Fruit fly (Drosophila melanogaster) whole organism, pupa: ENCODE measurements around the gene CG32066.

Experiments
- CG10348 ChIP-seq: fragments of 200-800 bp; sonication (Bioruptor generic); IDR thresholded peaks from 2 replicates; pipeline ENCODE4 v1.3.6; 2022; ENCODE audit warnings: missing biosample characterization, missing genetic modification characterization
- CG12605 ChIP-seq: fragments of 200-800 bp; sonication (Bioruptor generic); IDR thresholded peaks from 2 replicates; pipeline ENCODE4 v1.3.6; 2022; ENCODE audit warnings: missing biosample characterization, missing genetic modification characterization
- CG13204 ChIP-seq: fragments of 200-800 bp; sonication (Bioruptor generic); optimal IDR thresholded peaks from 2 replicates; lab custom pipeline; 2018; ENCODE audit warnings: missing biosample characterization, mild to moderate bottlenecking, missing genetic modification characterization, moderate library complexity
- CG14655 ChIP-seq: fragments of 200-800 bp; sonication (Bioruptor generic); optimal IDR thresholded peaks from 3 replicates; lab custom pipeline; 2017; ENCODE audit warnings: mild to moderate bottlenecking, missing biosample characterization, missing genetic modification reagents, missing genetic modification characterization
- CG15710 ChIP-seq: fragments of 200-800 bp; sonication (Bioruptor generic); optimal IDR thresholded peaks from 2 replicates; lab custom pipeline; 2018; ENCODE audit warnings: missing biosample characterization, mild to moderate bottlenecking, missing genetic modification characterization, moderate library complexity
- CG17806 ChIP-seq: fragments of 200-800 bp; sonication (Bioruptor generic); optimal IDR thresholded peaks from 2 replicates; lab custom pipeline; 2018; ENCODE audit warnings: missing biosample characterization, mild to moderate bottlenecking, missing genetic modification characterization, moderate library complexity
- CG32121 ChIP-seq: fragments of 200-800 bp; sonication (Bioruptor generic); IDR thresholded peaks from 2 replicates; pipeline ENCODE4 v1.3.6; 2022; ENCODE audit warnings: missing biosample characterization, missing genetic modification characterization
- CG34367 ChIP-seq: fragments of 200-800 bp; sonication (Bioruptor generic); optimal IDR thresholded peaks from 2 replicates; lab custom pipeline; 2018; ENCODE audit warnings: missing biosample characterization, mild to moderate bottlenecking, missing genetic modification characterization
- CG4496 ChIP-seq: fragments of 200-800 bp; sonication (Bioruptor generic); IDR thresholded peaks from 3 replicates; pipeline ENCODE4 v1.3.6; 2022; ENCODE audit warnings: missing biosample characterization, missing genetic modification characterization
- CG8159 ChIP-seq: fragments of 200-800 bp; sonication (Bioruptor generic); optimal IDR thresholded peaks from 3 replicates; lab custom pipeline; 2018; ENCODE audit warnings: missing biosample characterization, mild to moderate bottlenecking, missing genetic modification characterization, moderate library complexity
- CG8301 ChIP-seq: fragments of 200-800 bp; sonication (Bioruptor generic); optimal IDR thresholded peaks from 2 replicates; lab custom pipeline; 2018; ENCODE audit warnings: missing biosample characterization, mild to moderate bottlenecking, missing genetic modification characterization
- CG9948 ChIP-seq: fragments of 200-800 bp; sonication (Bioruptor generic); optimal IDR thresholded peaks from 2 replicates; lab custom pipeline; 2018; ENCODE audit warnings: missing biosample characterization, mild to moderate bottlenecking, missing genetic modification characterization, moderate library complexity
- D1 ChIP-seq: fragments of 200-800 bp; sonication (Bioruptor generic); optimal IDR thresholded peaks from 2 replicates; lab custom pipeline; 2018; ENCODE audit warnings: missing biosample characterization, mild to moderate bottlenecking, missing genetic modification characterization, moderate library complexity
- EcR ChIP-seq: fragments of 200-800 bp; sonication (Bioruptor generic); optimal IDR thresholded peaks from 3 replicates; lab custom pipeline; 2019; ENCODE audit warnings: missing biosample characterization, missing genetic modification characterization, mild to moderate bottlenecking, moderate library complexity, missing genetic modification reagents
- Ets98B ChIP-seq: fragments of 200-800 bp; sonication (Bioruptor generic); IDR thresholded peaks from 2 replicates; pipeline ENCODE4 v1.3.6; 2022; ENCODE audit warnings: missing biosample characterization, missing genetic modification characterization
- Pif1A ChIP-seq: fragments of 200-800 bp; sonication (Bioruptor generic); optimal IDR thresholded peaks from 3 replicates; lab custom pipeline; 2016; ENCODE audit warnings: missing biosample characterization, missing genetic modification characterization
- Pif1B ChIP-seq: fragments of 200-800 bp; sonication (Bioruptor generic); optimal IDR thresholded peaks from 3 replicates; lab custom pipeline; 2016; ENCODE audit warnings: missing biosample characterization, missing genetic modification characterization
- Snoo ChIP-seq: fragments of 200-800 bp; sonication (Bioruptor generic); optimal IDR thresholded peaks from 3 replicates; lab custom pipeline; 2017; ENCODE audit warnings: missing biosample characterization, mild to moderate bottlenecking, missing genetic modification characterization, inconsistent platforms
- fd96Ca ChIP-seq: fragments of 200-800 bp; sonication (Bioruptor generic); IDR thresholded peaks from 3 replicates; pipeline ENCODE4 v1.3.6; 2022; ENCODE audit warnings: missing biosample characterization, missing genetic modification characterization
- gl ChIP-seq: fragments of 200-800 bp; sonication (Bioruptor generic); optimal IDR thresholded peaks from 2 replicates; lab custom pipeline; 2018; ENCODE audit warnings: missing biosample characterization, mild to moderate bottlenecking, missing genetic modification characterization
- rn ChIP-seq: fragments of 200-800 bp; sonication (Bioruptor generic); IDR thresholded peaks from 2 replicates; pipeline ENCODE4 v1.3.6; 2022; ENCODE audit warnings: missing biosample characterization, missing genetic modification characterization

CG32066 gene

DNA sequence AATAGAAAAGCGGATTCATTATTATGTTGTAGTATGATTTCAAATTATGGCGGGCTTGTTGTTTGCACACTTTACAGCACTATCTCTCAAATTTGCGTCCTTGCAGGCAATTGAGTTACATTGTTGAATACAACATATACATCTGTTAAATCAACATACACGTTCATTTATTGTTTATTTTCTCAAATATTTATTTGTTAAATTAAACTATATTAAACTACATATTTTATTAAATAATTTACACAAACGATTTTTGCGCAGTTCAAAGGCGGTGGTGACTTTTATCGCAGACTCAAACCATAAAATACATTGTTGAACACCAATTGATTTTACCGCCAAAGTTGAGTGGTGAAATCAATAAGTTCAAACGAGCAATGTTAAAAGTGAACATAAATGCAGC lies 37.4 kb upstream of the CG32066 start:
- TF ChIP-seq CG10348 (GFP tag; lab: Robert Waterston, UW) (no peak), CG9948 (tag; lab: Kevin White, UChicago) (no peak), D1 (tag; lab: Kevin White, UChicago) (no peak), Snoo (tag; lab: Kevin White, UChicago) (no peak), fd96Ca (GFP tag; lab: Robert Waterston, UW) (no peak), CG8159 (tag; lab: Kevin White, UChicago) (peak; percentile 8), CG15710 (tag; lab: Kevin White, UChicago) (no peak), CG4496 (GFP tag; lab: Robert Waterston, UW) (no peak)

DNA sequence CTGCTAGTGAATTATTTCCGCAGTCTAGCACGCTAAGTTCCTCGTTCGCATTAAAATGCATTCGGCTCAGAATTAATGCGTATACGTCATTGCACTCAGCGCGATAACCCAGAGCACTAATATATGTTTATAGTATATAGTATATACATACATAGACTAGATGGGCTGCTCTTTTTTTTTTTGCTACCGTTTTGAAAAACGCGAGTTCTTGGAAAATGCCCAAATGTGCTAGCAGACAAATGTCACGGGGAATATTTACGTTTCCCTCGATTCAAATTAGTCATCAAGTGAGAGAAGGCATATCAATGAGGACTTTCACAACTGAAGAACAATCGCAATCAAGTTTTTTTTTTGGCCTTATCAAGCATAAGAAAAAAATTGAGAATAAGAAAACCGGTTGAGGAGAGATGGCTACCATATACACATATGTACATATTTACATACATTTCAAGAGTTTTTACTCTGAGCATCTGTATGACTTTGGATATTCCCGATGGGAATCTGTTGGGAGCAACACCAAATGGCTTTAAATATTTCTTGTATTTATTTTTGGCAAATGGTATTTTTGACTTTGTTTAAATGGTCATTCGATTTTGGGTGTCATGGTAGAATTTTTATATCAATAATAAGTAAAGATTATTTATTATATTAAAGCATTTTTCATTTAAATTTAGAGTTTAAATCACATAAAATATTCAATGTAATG lies 36.8 kb upstream of the CG32066 start:
- TF ChIP-seq Pif1B (GFP tag; lab: Kevin White, UChicago) (peak; percentile 57), EcR (peak; percentile 81), CG15710 (tag; lab: Kevin White, UChicago) (no peak), Ets98B (GFP tag; lab: Robert Waterston, UW) (no peak; the same call in 1 of the 2 replicates), CG34367 (tag; lab: Kevin White, UChicago) (no peak), CG17806 (no peak), CG14655 (no peak), Pif1A (GFP tag; lab: Kevin White, UChicago) (no peak), gl (no peak), CG10348 (GFP tag; lab: Robert Waterston, UW) (no peak), CG8159 (tag; lab: Kevin White, UChicago) (no peak), CG12605 (GFP tag; lab: Robert Waterston, UW) (peak; percentile 18; the same call in 1 of the 2 replicates), CG4496 (GFP tag; lab: Robert Waterston, UW) (no peak)

DNA sequence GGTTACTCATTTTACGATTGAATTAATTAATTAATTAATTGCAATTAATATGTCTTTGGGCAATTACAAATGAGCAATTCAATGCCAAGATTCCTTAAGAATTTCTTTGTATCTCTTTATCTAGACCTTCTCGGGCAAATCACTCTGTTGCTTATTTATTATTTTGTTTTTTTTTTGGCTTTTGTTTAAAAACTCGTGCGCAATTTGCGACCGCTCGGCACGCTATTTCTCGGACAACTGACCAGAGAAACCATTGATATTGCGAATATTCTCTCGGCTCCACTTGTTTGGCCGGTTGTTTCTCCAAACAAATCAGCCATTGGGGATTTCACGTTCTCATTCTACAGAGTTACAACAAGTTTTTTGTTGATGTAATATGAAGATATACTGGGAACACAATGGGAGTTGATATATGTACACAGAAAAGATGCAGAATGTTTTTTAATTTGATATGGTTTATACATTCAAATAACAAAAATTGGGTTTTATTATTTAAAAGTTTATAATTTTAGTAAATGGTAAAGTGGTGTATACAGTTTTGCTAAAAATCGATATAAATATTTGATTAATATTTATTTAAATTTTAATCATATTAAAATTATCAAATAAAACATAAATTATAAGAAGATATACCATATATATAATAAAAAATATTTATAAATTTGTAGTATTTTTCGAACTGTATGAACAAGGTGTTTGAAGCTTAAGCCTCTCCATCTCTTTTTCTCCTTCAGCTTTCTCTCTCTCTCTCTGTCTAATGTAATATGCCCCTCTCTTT lies 36.0 kb upstream of the CG32066 start, which contains the start of gene NijA:
Gene NijA, minus strand, starts transcription at position 243 of the 778 bp plus-strand sequence.
- TF ChIP-seq CG10348 (GFP tag; lab: Robert Waterston, UW): no peak
- no peak for TF ChIP-seq fd96Ca (GFP tag; lab: Robert Waterston, UW)
- TF ChIP-seq CG14655: no peak
- TF ChIP-seq Ets98B (GFP tag; lab: Robert Waterston, UW): peak; percentile 35; the same call in 1 of the 2 replicates
- peak; percentile 82 for TF ChIP-seq CG9948 (tag; lab: Kevin White, UChicago)
- TF ChIP-seq Pif1A (GFP tag; lab: Kevin White, UChicago): no peak
- peak; percentile 44 for TF ChIP-seq Pif1B (GFP tag; lab: Kevin White, UChicago)
- peak; percentile 1 for TF ChIP-seq D1 (tag; lab: Kevin White, UChicago)
- peak; percentile 85 for TF ChIP-seq CG15710 (tag; lab: Kevin White, UChicago)
- TF ChIP-seq CG17806: peak; percentile 39
- peak; percentile 72 for TF ChIP-seq CG34367 (tag; lab: Kevin White, UChicago)
- peak; percentile 91 for TF ChIP-seq CG8159 (tag; lab: Kevin White, UChicago)
- TF ChIP-seq gl: peak; percentile 25
- TF ChIP-seq CG32121 (GFP tag; lab: Robert Waterston, UW): no peak
- no peak for TF ChIP-seq EcR
- TF ChIP-seq CG12605 (GFP tag; lab: Robert Waterston, UW): peak; percentile 49; the same call in 1 of the 2 replicates
- no peak for TF ChIP-seq CG4496 (GFP tag; lab: Robert Waterston, UW)
- TF ChIP-seq rn (GFP tag; lab: Robert Waterston, UW): no peak
- peak; percentile 7 for TF ChIP-seq CG8301
- peak; percentile 41 for TF ChIP-seq Snoo (tag; lab: Kevin White, UChicago)

DNA sequence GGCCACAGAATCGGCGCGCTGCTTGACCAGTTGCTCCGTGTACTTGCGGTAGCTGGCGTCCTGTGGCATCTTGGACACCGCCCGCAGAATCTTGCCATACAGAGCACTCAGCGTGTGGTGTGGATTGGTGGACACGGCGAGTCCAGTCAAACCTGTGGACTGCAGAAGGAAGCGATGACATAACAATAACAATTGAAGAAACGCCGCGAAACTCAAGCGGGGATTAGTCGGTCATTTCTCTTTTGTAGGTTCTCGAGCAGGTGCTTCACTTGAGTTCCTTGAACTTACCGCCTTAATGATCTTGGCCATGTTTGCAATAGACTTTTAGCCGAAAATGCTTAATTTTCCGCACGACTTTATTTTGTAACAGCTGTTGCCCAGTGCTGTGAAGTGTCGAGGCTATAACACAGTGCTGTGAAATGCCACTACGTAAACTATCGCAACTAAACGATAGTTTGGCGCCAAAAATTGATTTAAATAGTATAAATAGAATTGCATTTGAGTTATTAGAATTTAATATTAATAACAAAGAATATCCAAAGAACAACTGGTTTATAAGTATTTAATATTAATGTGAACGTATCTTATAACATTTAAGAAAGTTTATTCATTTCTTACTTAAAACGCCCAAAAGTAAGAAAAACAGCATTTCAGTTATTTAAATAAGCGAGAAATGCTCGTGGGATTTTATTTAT lies 33.0 kb upstream of the CG32066 start, which contains the start of gene ND-13B:
Gene ND-13B, minus strand, starts transcription at position 400 of the 695 bp plus-strand sequence.
- TF ChIP-seq D1 (tag; lab: Kevin White, UChicago) (peak; percentile 52), fd96Ca (GFP tag; lab: Robert Waterston, UW) (no peak), CG8159 (tag; lab: Kevin White, UChicago) (no peak)

DNA sequence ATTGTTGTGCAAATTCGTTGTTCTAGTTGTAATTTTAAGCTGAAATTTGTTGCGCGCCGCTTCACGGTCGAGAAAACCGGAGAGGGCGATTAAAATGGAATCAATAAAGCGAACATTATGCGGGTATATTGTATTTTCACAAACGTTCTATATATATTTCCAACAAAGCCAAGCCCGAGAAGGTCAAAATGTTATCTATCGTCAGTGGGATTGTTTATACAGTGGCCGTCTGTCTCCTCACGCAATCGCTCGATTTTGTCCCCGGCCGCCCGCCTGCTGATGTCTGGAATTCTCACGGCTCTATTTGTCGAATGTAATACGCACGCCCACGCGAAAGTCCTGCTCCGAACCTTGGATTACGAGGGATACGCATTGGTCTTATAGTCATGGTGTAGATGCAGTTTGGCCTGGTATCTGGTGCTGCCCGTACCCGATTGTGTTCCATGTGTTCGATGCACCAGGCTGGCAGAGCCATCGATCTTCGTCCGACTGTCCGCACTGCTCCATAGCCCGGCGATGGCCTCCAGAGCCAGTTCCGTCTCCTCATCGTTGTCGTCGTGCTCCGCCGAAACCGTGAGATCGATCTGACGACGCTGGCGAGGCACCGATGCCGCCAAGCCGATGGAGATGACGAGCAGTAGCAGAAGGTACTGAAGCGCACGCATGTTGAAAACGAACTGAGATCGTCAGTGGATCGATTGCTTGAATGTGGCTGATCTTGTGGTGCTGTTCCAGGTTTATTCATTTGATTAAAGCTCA lies 31.8 kb upstream of the CG32066 start, which contains the start of gene CG33493:
Gene CG33493, minus strand, starts transcription at position 709 of the 759 bp plus-strand sequence.
- TF ChIP-seq CG34367 (tag; lab: Kevin White, UChicago) (no peak), CG13204 (no peak), CG8159 (tag; lab: Kevin White, UChicago) (no peak), gl (no peak), CG10348 (GFP tag; lab: Robert Waterston, UW) (no peak), Pif1B (GFP tag; lab: Kevin White, UChicago) (no peak), fd96Ca (GFP tag; lab: Robert Waterston, UW) (no peak)
- TF ChIP-seq, all 21 proteins: peak for 0
